Fruit fly (Drosophila melanogaster): ENCODE results near the gene stwl.
A peak's percentile ranks its signal among the peaks of the same experiment; 100 is the strongest.

The stwl gene

DNA sequence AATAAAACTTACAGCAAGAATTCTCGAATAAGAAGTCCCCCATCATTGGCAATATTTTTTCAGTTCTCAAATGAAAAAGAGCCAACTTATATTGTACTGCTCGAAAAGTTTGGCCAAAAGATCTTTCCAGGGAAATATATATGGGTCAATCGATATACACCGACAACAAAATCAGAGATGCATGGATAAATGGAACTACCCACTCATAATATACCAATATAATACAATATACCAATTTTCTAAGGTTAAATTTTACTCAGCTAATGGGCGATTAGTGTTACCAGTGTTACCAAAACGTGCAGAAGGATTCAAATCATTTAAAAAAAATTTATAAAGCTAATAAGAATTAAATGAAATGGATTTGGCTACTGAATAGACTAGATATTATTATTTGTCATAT, 1.0 kb downstream of the stwl start:
- TF ChIP-seq rn (GFP tag; IDR thresholded peaks at IDR 0.05) (no peak), CG9948 (tag; optimal IDR thresholded peaks at IDR 0.05) (no peak), Ets98B (GFP tag; IDR thresholded peaks at IDR 0.05) (no peak), fd96Ca (GFP tag; IDR thresholded peaks at IDR 0.05) (no peak), CG10348 (GFP tag; IDR thresholded peaks at IDR 0.05) (no peak), CG14655 (GFP tag; optimal IDR thresholded peaks at IDR 0.05) (no peak), CG13204 (GFP tag; optimal IDR thresholded peaks at IDR 0.05) (no peak), CG12605 (GFP tag; IDR thresholded peaks at IDR 0.05) (no peak), Pif1A (GFP tag; optimal IDR thresholded peaks at IDR 0.05) (no peak), Snoo (tag; optimal IDR thresholded peaks at IDR 0.05) (no peak), CG17806 (tag; optimal IDR thresholded peaks at IDR 0.05) (no peak), CG8301 (tag; optimal IDR thresholded peaks at IDR 0.05) (no peak), CG34367 (tag; optimal IDR thresholded peaks at IDR 0.05) (no peak), EcR (GFP tag; optimal IDR thresholded peaks at IDR 0.05) (no peak)

DNA sequence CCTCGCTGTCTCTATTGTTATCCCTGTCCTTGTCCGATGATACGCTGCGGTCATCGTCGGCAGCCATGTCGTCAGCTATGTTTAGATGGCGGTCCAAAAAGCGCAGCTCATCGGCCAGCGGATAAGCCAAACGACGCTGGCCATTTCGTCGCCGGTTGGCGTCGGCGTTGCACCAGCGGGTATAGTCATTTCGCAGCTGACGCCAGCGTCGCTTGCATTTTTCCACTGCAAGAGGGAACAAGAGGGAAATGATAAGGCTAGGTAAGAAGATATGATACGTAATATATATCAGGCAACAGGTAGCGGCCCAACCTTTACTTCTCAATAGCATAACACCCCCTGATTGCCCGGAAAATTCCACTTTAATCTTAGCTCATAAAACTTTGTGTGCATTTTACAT, 3.1 kb downstream of the stwl start:
- TF ChIP-seq Pif1B (GFP tag; optimal IDR thresholded peaks at IDR 0.05) (no peak), gl (tag; optimal IDR thresholded peaks at IDR 0.05) (no peak), CG8159 (tag; optimal IDR thresholded peaks at IDR 0.05) (no peak), CG32121 (GFP tag; IDR thresholded peaks at IDR 0.05) (no peak), fd96Ca (GFP tag; IDR thresholded peaks at IDR 0.05) (no peak)

DNA sequence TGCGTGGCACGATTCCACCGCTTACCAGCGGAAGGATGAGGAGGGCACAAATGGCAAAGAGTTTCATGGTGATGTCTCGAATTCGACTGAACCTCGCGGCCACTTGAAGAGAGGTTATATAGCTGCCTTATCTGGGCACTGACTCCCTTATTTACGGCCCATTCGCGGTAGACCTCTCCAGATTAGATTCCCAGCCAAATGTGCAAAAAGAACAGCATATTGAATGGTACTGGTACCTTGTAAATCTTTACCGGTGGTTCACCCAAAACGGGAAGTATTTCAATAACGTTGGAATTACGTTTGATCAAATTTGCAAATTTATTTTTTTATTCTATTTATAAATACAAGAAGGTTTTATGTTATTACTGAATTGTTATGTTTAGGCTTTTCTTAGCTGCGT, 7.1 kb downstream of the stwl start, which contains the start of gene CG3868:
Gene CG3868, minus strand, starts transcription at position 94 of the 400 bp plus-strand sequence.
- TF ChIP-seq CG15710 (tag; optimal IDR thresholded peaks at IDR 0.05) (no peak), CG4496 (GFP tag; IDR thresholded peaks at IDR 0.05) (no peak), CG14655 (GFP tag; optimal IDR thresholded peaks at IDR 0.05) (no peak), CG34367 (tag; optimal IDR thresholded peaks at IDR 0.05) (no peak), Pif1B (GFP tag; optimal IDR thresholded peaks at IDR 0.05) (no peak), Pif1A (GFP tag; optimal IDR thresholded peaks at IDR 0.05) (no peak), CG12605 (GFP tag; IDR thresholded peaks at IDR 0.05) (no peak), Ets98B (GFP tag; IDR thresholded peaks at IDR 0.05) (no peak), CG13204 (GFP tag; optimal IDR thresholded peaks at IDR 0.05) (no peak), Snoo (tag; optimal IDR thresholded peaks at IDR 0.05) (no peak), gl (tag; optimal IDR thresholded peaks at IDR 0.05) (no peak)

DNA sequence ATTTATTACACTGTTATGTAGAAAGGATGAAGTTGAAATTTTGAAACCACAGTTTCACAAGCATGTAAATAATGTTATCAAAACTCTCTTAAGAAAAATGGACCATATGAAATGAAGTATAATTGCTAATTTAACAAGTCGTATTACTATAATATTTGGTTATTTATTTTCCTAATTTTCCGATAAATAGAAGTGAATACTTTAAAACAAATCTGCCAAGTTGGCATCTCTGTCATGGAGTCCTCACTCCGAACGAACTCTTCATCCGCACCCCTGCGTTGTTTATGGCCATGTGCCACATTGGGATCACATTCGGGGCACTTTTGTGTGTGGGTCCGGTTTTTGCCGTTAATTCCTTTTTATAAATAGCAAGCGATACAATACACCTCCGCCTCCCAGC, 9.9 kb downstream of the stwl start:
- no peak for TF ChIP-seq CG9948 (tag; optimal IDR thresholded peaks at IDR 0.05)
- no peak for TF ChIP-seq CG34367 (tag; optimal IDR thresholded peaks at IDR 0.05)
- no peak for TF ChIP-seq CG15710 (tag; optimal IDR thresholded peaks at IDR 0.05)
- TF ChIP-seq D1 (tag; optimal IDR thresholded peaks at IDR 0.05), result no peak
- TF ChIP-seq CG4496 (GFP tag; IDR thresholded peaks at IDR 0.05), result 0 out of 3 replicates have a peak, but pooled peaks have one; percentile 21

DNA sequence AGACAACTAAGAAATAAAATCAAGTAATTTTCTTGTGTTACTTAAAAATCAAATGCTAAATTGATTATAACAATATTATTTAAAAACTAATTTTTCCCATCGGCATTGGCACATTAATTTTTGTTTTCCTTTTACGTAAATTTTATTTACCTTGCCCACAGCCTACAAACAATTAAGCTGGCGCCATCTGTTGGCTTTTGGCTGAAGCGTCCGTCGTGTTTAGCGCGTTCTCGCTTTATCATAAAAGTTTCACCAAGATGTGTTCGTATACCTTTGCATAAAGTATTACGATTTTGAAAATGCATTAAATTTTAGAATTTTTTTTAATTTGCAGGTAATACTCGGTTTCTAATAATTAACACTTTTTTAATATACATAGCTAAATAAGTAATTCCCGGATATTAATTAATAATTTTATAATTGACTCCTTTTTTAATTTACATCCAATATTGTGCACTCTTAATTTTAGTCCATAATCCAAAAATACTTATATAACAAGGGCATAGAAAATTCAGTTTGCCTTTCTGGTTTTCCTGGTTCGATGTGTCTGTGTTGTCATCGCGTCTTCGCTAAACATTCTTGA, 12.6 kb downstream of the stwl start:
- TF ChIP-seq CG9948 (tag; optimal IDR thresholded peaks at IDR 0.05) (peak; percentile 10), CG34367 (tag; optimal IDR thresholded peaks at IDR 0.05) (no peak), CG8159 (tag; optimal IDR thresholded peaks at IDR 0.05) (peak; percentile 67), CG14655 (GFP tag; optimal IDR thresholded peaks at IDR 0.05) (peak; percentile 57), CG8301 (tag; optimal IDR thresholded peaks at IDR 0.05) (peak; percentile 44), CG17806 (tag; optimal IDR thresholded peaks at IDR 0.05) (peak; percentile 21), CG13204 (GFP tag; optimal IDR thresholded peaks at IDR 0.05) (no peak), CG32121 (GFP tag; IDR thresholded peaks at IDR 0.05) (no peak)

DNA sequence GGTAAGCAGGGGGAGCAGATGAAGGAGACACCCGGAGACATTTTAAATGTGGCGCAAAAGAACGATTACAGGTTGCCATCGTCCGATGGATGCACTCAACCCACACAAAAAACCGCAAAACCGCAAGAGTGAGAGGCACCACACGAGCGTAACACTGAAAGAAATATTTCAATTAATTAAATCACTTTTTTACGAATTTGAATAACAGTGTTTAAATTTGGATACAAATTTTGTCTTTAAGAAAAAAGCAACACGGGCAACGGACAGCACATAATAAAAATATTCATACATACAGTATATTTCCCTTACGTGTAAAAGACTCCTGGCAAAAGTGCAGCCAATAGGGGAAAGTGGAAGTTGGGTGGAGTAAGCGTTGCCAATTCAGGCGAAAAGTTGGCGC, 20.5 kb downstream of the stwl start:
- TF ChIP-seq CG14655 (GFP tag; optimal IDR thresholded peaks at IDR 0.05), result peak; percentile 35
- no peak for TF ChIP-seq EcR (GFP tag; optimal IDR thresholded peaks at IDR 0.05)
- TF ChIP-seq CG8301 (tag; optimal IDR thresholded peaks at IDR 0.05), result peak; percentile 14
- no peak for TF ChIP-seq CG13204 (GFP tag; optimal IDR thresholded peaks at IDR 0.05)
- TF ChIP-seq rn (GFP tag; IDR thresholded peaks at IDR 0.05), result no peak

DNA sequence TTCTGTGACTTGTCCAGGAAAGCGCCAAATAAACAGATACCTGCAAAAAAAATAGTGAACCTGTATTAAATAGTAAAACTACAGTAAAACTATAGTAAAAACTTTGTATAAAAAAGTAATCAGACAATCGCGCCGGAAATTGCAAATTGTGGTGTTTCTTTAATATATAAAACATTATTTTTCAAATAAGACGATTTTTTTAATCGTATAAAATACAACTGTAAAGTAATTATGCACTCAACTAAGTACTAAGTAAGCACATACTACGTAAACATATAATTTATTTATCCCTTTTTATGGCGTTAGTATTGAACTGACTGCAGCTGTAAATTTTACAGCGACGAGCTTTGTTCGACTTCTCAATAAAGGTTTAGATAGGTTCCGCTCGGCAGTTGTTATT, 28.2 kb downstream of the stwl start, which contains the start of gene CG43120:
Gene CG43120, plus strand, starts transcription at position 391 of the 400 bp plus-strand sequence.
- TF ChIP-seq CG8301 (tag; optimal IDR thresholded peaks at IDR 0.05), result no peak
- peak; percentile 15 for TF ChIP-seq Snoo (tag; optimal IDR thresholded peaks at IDR 0.05)

DNA sequence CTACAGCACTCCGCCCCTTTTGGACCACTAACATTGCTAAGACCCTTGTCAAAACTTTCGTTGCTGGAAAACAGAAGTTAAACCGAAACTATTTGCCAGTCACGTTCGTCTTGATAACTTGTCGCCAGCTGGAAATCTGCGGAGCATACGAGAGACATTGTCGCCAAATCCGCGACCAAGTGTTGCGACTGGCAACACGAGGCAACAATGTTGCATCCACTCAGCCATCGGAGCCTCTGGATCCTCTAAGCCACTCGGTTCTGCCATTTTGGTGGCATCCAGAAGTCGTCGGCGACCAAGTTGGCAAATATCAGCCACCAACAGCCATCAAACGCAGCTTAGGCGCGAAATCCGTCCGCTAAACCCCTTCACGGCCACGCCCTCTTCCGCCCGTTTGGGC, 33.9 kb downstream of the stwl start:
- TF ChIP-seq CG14655 (GFP tag; optimal IDR thresholded peaks at IDR 0.05) (no peak), EcR (GFP tag; optimal IDR thresholded peaks at IDR 0.05) (no peak), CG12605 (GFP tag; IDR thresholded peaks at IDR 0.05) (no peak), CG8301 (tag; optimal IDR thresholded peaks at IDR 0.05) (no peak), CG13204 (GFP tag; optimal IDR thresholded peaks at IDR 0.05) (no peak), gl (tag; optimal IDR thresholded peaks at IDR 0.05) (no peak), Pif1B (GFP tag; optimal IDR thresholded peaks at IDR 0.05) (no peak), fd96Ca (GFP tag; IDR thresholded peaks at IDR 0.05) (no peak), CG10348 (GFP tag; IDR thresholded peaks at IDR 0.05) (no peak), CG34367 (tag; optimal IDR thresholded peaks at IDR 0.05) (no peak), CG4496 (GFP tag; IDR thresholded peaks at IDR 0.05) (no peak), Snoo (tag; optimal IDR thresholded peaks at IDR 0.05) (no peak), Ets98B (GFP tag; IDR thresholded peaks at IDR 0.05) (no peak)

Measured in whole organism, pupa.